Fruit fly (Drosophila melanogaster) whole organism, embryonic: ENCODE results near the gene FoxL1.

Experiments used
- Hr51 ChIP-seq, 2 experiments: fragments of 200-800 bp; sonication (Bioruptor generic); optimal IDR thresholded peaks; 2 replicates in 1 of 2; 3 replicates in 1 of 2; lab custom pipeline; 2016 to 2018; ENCODE audit warnings: missing biosample characterization in 2 of 2, missing genetic modification characterization in 2 of 2, mild to moderate bottlenecking in 1 of 2, moderate library complexity in 1 of 2
- insv ChIP-seq, 2 experiments: fragments of 200-800 bp; sonication (Bioruptor generic); optimal IDR thresholded peaks; 3 replicates each; lab custom pipeline; 2016 to 2018; ENCODE audit warnings: missing biosample characterization in 2 of 2, missing genetic modification characterization in 2 of 2
- psq ChIP-seq: fragments of 200-800 bp; sonication (Bioruptor generic); optimal IDR thresholded peaks from 2 replicates; lab custom pipeline; 2017; ENCODE audit warnings: missing biosample characterization, missing genetic modification characterization
- yki ChIP-seq: fragments of >200 bp; optimal IDR thresholded peaks from 3 replicates; lab custom pipeline; 2018

DNA sequence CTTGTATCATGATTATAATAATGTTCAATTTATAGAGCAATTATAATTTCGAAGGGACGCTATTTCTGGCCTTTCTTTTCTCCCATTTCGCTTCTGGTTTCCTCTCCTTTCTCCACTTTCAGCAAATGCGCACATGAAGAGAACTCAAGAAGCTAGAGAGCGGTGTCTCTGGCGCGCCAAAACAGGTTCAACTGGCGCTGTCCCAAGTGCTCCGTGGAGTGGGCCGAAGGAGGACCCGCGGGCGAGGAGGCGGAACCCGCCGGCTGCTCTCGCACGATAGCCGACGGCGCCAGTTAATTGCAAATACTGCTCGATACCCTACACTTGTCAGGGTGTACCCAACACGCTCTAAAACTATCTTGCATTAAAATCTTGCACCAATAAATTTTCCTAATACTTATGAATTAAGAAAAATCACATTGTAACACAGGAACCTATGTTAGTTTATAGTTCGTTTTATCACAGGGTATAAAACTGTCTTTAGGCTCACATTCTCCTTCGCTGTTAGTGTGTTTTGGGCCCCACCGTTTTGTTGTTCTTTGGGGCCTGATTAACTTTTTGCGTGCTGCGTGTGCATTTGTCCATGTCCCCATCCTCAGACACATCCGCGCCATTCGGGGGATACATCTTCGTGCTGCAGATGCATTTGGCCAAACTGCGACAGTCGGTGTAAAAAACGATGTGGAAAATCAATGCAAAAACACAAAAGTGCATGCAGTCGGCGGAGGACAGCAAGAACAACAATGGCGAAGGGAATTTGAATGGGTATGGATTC lies 51.7 kb downstream of the FoxL1 start:
- TF ChIP-seq psq (GFP tag; lab: Kevin White, UChicago) (peak; percentile 41), insv (GFP tag; optimal IDR thresholded peaks at IDR 0.05; lab: Kevin White, UChicago) (no peak), yki (lab: Kevin White, UChicago) (no peak), Hr51 (GFP tag; optimal IDR thresholded peaks at IDR 0.05; lab: Kevin White, UChicago) (peak; percentile 84 to 90)
